Fruit fly (Drosophila melanogaster) whole organism, prepupa: ENCODE results near the gene Polr2F.
A peak's percentile ranks its signal among the peaks of the same experiment; 100 is the strongest.

ENCODE experiments used
- CG10669 ChIP-seq: fragments of 200-800 bp; sonication (Bioruptor generic); optimal IDR thresholded peaks from 3 replicates; lab custom pipeline; 2018; ENCODE audit warnings: missing biosample characterization, mild to moderate bottlenecking, missing genetic modification characterization, moderate library complexity
- CG11762 ChIP-seq: fragments of 200-800 bp; sonication (Bioruptor generic); optimal IDR thresholded peaks from 3 replicates; lab custom pipeline; 2016; ENCODE audit warnings: missing biosample characterization, missing genetic modification characterization; ENCODE audit not compliant: insufficient read depth
- CG15336 ChIP-seq: fragments of 200-800 bp; sonication (Bioruptor generic); IDR thresholded peaks from 2 replicates; pipeline ENCODE4 v1.3.6; 2022; ENCODE audit warnings: missing biosample characterization, missing genetic modification characterization
- CG31627 ChIP-seq: fragments of 200-800 bp; sonication (Bioruptor generic); optimal IDR thresholded peaks from 3 replicates; lab custom pipeline; 2016; ENCODE audit warnings: missing biosample characterization, missing genetic modification characterization
- Eip75B ChIP-seq: fragments of 200-800 bp; sonication (Bioruptor generic); optimal IDR thresholded peaks from 3 replicates; lab custom pipeline; 2016; ENCODE audit warnings: missing biosample characterization, missing genetic modification characterization
- Met ChIP-seq: fragments of 200-800 bp; sonication (Bioruptor generic); optimal IDR thresholded peaks from 3 replicates; lab custom pipeline; 2016; ENCODE audit warnings: missing biosample characterization, missing genetic modification characterization
- OdsH ChIP-seq: fragments of 200-800 bp; sonication (Bioruptor generic); optimal IDR thresholded peaks from 3 replicates; lab custom pipeline; 2016; ENCODE audit warnings: missing biosample characterization, missing genetic modification characterization
- cyc ChIP-seq: fragments of 200-800 bp; sonication (Bioruptor generic); optimal IDR thresholded peaks from 3 replicates; lab custom pipeline; 2016; ENCODE audit warnings: missing biosample characterization, missing genetic modification characterization
- salr ChIP-seq, 2 experiments: fragments of 200-800 bp; sonication (Bioruptor generic); optimal IDR thresholded peaks; 3 replicates each; lab custom pipeline; 2016 to 2018; ENCODE audit warnings: missing biosample characterization in 2 of 2, missing genetic modification characterization in 2 of 2, mild to moderate bottlenecking in 1 of 2

dm6 chr3R:5389435-5389834, 17.8 kb downstream of the Polr2F start:
- TF ChIP-seq salr (GFP tag; optimal IDR thresholded peaks at IDR 0.05; lab: Kevin White, UChicago) (no peak), OdsH (GFP tag; lab: Kevin White, UChicago) (no peak), Met (GFP tag; lab: Kevin White, UChicago) (no peak), cyc (GFP tag; lab: Kevin White, UChicago) (no peak), CG10669 (GFP tag; lab: Kevin White, UChicago) (peak; percentile 27), CG31627 (GFP tag; lab: Kevin White, UChicago) (no peak), CG11762 (no peak), CG15336 (GFP tag; lab: Robert Waterston, UW) (no peak), Eip75B (GFP tag; lab: Kevin White, UChicago) (no peak)
